Fruit fly (Drosophila melanogaster) S2 (cell line): ENCODE results near the gene RAF2.

Experiments
- CG8478 ChIP-seq: fragments of >200 bp; optimal IDR thresholded peaks from 2 replicates; lab custom pipeline; 2018
- CTCF ChIP-seq, 2 experiments: fragments of >200 bp; optimal IDR thresholded peaks; 2 replicates each; lab custom pipeline; 2018

DNA sequence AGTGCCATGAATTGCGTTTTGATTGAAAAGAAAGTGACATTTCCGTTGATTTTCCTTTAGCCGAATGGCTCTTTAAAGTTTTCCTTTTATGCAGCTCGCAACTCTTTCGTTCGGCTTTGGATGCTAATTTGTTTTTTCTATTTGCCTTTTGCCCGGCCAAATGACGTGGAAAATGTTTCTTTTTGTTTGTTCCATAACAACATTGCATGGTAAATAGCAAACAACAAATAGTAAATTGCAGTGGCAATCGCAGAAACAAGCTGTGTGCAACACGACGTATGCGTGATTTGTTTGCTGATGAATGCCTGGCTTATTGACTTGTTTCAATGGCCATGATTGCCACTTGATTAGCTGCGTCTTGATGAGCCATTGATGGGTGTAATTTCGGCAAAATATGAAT lies 43.3 kb downstream of the RAF2 start:
- TF ChIP-seq CG8478: no peak
- no peak for TF ChIP-seq CTCF (optimal IDR thresholded peaks at IDR 0.05; lab: Kevin White, UChicago)
